Worm (Caenorhabditis elegans): ENCODE data around the gene K08F8.15.

ce11 chrII:8795227-8795626, 28.6 kb downstream of the K08F8.15 start:
- TF ChIP-seq ces-1 (GFP tag; optimal IDR thresholded peaks at IDR 0.05) (no peak), unc-39 (tag; optimal IDR thresholded peaks at IDR 0.05) (no peak), nhr-76 (tag; optimal IDR thresholded peaks at IDR 0.05) (no peak), drap-1 (GFP tag; optimal IDR thresholded peaks at IDR 0.05) (no peak), mep-1 (tag; optimal IDR thresholded peaks at IDR 0.05) (no peak), pha-4 (tag; optimal IDR thresholded peaks at IDR 0.05) (no peak), unc-62 (GFP tag; optimal IDR thresholded peaks at IDR 0.05) (no peak), elt-1 (tag; optimal IDR thresholded peaks at IDR 0.05; ENCODE audit: borderline replicate concordance, insufficient read depth) (no peak), hlh-1 (tag; optimal IDR thresholded peaks at IDR 0.05) (no peak), ceh-39 (tag; optimal IDR thresholded peaks at IDR 0.05) (no peak), ztf-11 (tag; optimal IDR thresholded peaks at IDR 0.05) (no peak), ceh-43 (GFP tag; optimal IDR thresholded peaks at IDR 0.05) (no peak)

Measured in whole organism, mixed stage, embryonic.